Fruit fly (Drosophila melanogaster) whole organism, embryonic: ENCODE measurements around the gene nesd.

Experiments
- ATbp ChIP-seq: fragments of 200-800 bp; sonication (Bioruptor generic); optimal IDR thresholded peaks from 2 replicates; lab custom pipeline; 2017; ENCODE audit warnings: missing biosample characterization, mild to moderate bottlenecking, missing genetic modification characterization, missing genetic modification reagents
- Antp ChIP-seq: fragments of 200-800 bp; sonication (Bioruptor generic); optimal IDR thresholded peaks from 3 replicates; lab custom pipeline; 2016; ENCODE audit warnings: missing biosample characterization, missing genetic modification characterization
- Asciz ChIP-seq: fragments of 200-800 bp; sonication (Bioruptor generic); optimal IDR thresholded peaks from 2 replicates; lab custom pipeline; 2017; ENCODE audit warnings: missing biosample characterization, mild to moderate bottlenecking, missing genetic modification characterization, missing genetic modification reagents
- B-H2 ChIP-seq: fragments of 200-800 bp; sonication (Bioruptor generic); optimal IDR thresholded peaks from 2 replicates; lab custom pipeline; 2018; ENCODE audit warnings: missing biosample characterization, mild to moderate bottlenecking, missing genetic modification characterization
- CG10321 ChIP-seq: fragments of 200-800 bp; sonication (Bioruptor generic); IDR thresholded peaks from 2 replicates; pipeline ENCODE4 v1.3.6; 2022; ENCODE audit warnings: missing biosample characterization, missing genetic modification characterization
- CG10366 ChIP-seq: fragments of 200-800 bp; sonication (Bioruptor generic); IDR thresholded peaks from 2 replicates; pipeline ENCODE4 v1.3.6; 2022; ENCODE audit warnings: missing biosample characterization, missing genetic modification characterization
- CG16779 ChIP-seq: fragments of 200-800 bp; sonication (Bioruptor generic); IDR thresholded peaks from 2 replicates; pipeline ENCODE4 v1.3.6; 2022; ENCODE audit warnings: missing biosample characterization, missing genetic modification characterization
- CG17612 ChIP-seq: fragments of 200-800 bp; sonication (Bioruptor generic); IDR thresholded peaks from 2 replicates; pipeline ENCODE4 v1.3.6; 2022; ENCODE audit warnings: missing biosample characterization, missing genetic modification characterization
- CG18011 ChIP-seq: fragments of 200-800 bp; sonication (Bioruptor generic); optimal IDR thresholded peaks from 2 replicates; lab custom pipeline; 2017; ENCODE audit warnings: missing biosample characterization, missing genetic modification characterization, mild to moderate bottlenecking, moderate library complexity, missing genotype
- CG2712 ChIP-seq: fragments of 200-800 bp; optimal IDR thresholded peaks from 3 replicates; lab custom pipeline; 2019; ENCODE audit warnings: missing biosample characterization, mild to moderate bottlenecking, missing genetic modification characterization, moderate library complexity
- CG32532 ChIP-seq: fragments of 200-800 bp; sonication (Bioruptor generic); IDR thresholded peaks from 2 replicates; pipeline ENCODE4 v1.3.6; 2022; ENCODE audit warnings: missing biosample characterization, missing genetic modification characterization
- CG3281 ChIP-seq: fragments of 200-800 bp; sonication (Bioruptor generic); optimal IDR thresholded peaks from 3 replicates; lab custom pipeline; 2017; ENCODE audit warnings: missing biosample characterization, mild to moderate bottlenecking, missing genetic modification characterization
- CG34376 ChIP-seq: fragments of 200-800 bp; sonication (Bioruptor generic); optimal IDR thresholded peaks from 2 replicates; lab custom pipeline; 2018; ENCODE audit warnings: missing biosample characterization, mild to moderate bottlenecking, missing genetic modification characterization
- CG43689 ChIP-seq: fragments of 200-800 bp; sonication (Bioruptor generic); IDR thresholded peaks from 2 replicates; pipeline ENCODE4 v1.3.6; 2022; ENCODE audit warnings: missing biosample characterization, missing genetic modification characterization
- CG4424 ChIP-seq: fragments of 200-800 bp; sonication (Bioruptor generic); optimal IDR thresholded peaks from 3 replicates; lab custom pipeline; 2016; ENCODE audit warnings: missing biosample characterization, missing genetic modification characterization
- CG9609 ChIP-seq: fragments of 200-800 bp; sonication (Bioruptor generic); optimal IDR thresholded peaks from 3 replicates; lab custom pipeline; 2016; ENCODE audit warnings: missing biosample characterization, missing genetic modification characterization
- CG9727 ChIP-seq: fragments of 200-800 bp; sonication (Bioruptor generic); optimal IDR thresholded peaks from 3 replicates; lab custom pipeline; 2017; ENCODE audit warnings: missing biosample characterization, mild to moderate bottlenecking, missing genetic modification characterization
- Camta ChIP-seq: fragments of 200-800 bp; sonication (Bioruptor generic); optimal IDR thresholded peaks from 2 replicates; lab custom pipeline; 2016; ENCODE audit warnings: missing biosample characterization, missing genetic modification characterization
- Dip2 ChIP-seq: fragments of 200-800 bp; sonication (Bioruptor generic); IDR thresholded peaks from 2 replicates; pipeline ENCODE4 v1.3.6; 2022; ENCODE audit warnings: missing biosample characterization, missing genetic modification characterization
- Ets65A ChIP-seq: fragments of 200-800 bp; sonication (Bioruptor generic); peaks from one replicate; lab custom pipeline; 2016; ENCODE audit warnings: missing biosample characterization, missing genetic modification characterization
- Gsc ChIP-seq: fragments of 200-800 bp; sonication (Bioruptor generic); IDR thresholded peaks from 2 replicates; pipeline ENCODE4 v1.3.6; 2022; ENCODE audit warnings: missing biosample characterization, missing genetic modification characterization
- HLH54F ChIP-seq: fragments of 200-800 bp; sonication (Bioruptor generic); optimal IDR thresholded peaks from 3 replicates; lab custom pipeline; 2016; ENCODE audit warnings: missing biosample characterization, missing genetic modification characterization
- Myb ChIP-seq: fragments of 200-800 bp; sonication (Bioruptor generic); optimal IDR thresholded peaks from 2 replicates; lab custom pipeline; 2016; ENCODE audit warnings: missing biosample characterization, missing genetic modification characterization
- Oli ChIP-seq: fragments of 200-800 bp; sonication (Bioruptor generic); optimal IDR thresholded peaks from 2 replicates; lab custom pipeline; 2018; ENCODE audit warnings: missing biosample characterization, mild to moderate bottlenecking, missing genetic modification characterization, moderate library complexity
- Xbp1 ChIP-seq: fragments of 200-800 bp; sonication (Bioruptor generic); optimal IDR thresholded peaks from 3 replicates; lab custom pipeline; 2016; ENCODE audit warnings: missing biosample characterization, mild to moderate bottlenecking, missing genetic modification characterization
- ac ChIP-seq: fragments of 200-800 bp; sonication (Bioruptor generic); optimal IDR thresholded peaks from 3 replicates; lab custom pipeline; 2017; ENCODE audit warnings: missing biosample characterization, mild to moderate bottlenecking, missing genetic modification characterization
- bigmax ChIP-seq: fragments of 200-800 bp; sonication (Bioruptor generic); optimal IDR thresholded peaks from 2 replicates; lab custom pipeline; 2018; ENCODE audit warnings: missing biosample characterization, mild to moderate bottlenecking, missing genetic modification characterization
- br ChIP-seq: fragments of >200 bp; optimal IDR thresholded peaks from 2 replicates; lab custom pipeline; 2017
- cg ChIP-seq: fragments of 200-800 bp; sonication (Bioruptor generic); optimal IDR thresholded peaks from 3 replicates; lab custom pipeline; 2019; ENCODE audit warnings: missing biosample characterization, mild to moderate bottlenecking, missing genetic modification characterization, moderate library complexity
- croc ChIP-seq: fragments of 200-800 bp; sonication (Bioruptor generic); conservative IDR thresholded peaks from 3 replicates; pipeline ENCODE4 v1.3.6; 2022; ENCODE audit warnings: missing biosample characterization, missing genetic modification characterization
- ewg ChIP-seq: fragments of 200-800 bp; sonication (Bioruptor generic); optimal IDR thresholded peaks from 3 replicates; lab custom pipeline; 2017; ENCODE audit warnings: mild to moderate bottlenecking, missing biosample characterization, missing genetic modification reagents, missing genetic modification characterization
- ham ChIP-seq: fragments of 200-800 bp; sonication (Bioruptor generic); IDR thresholded peaks from 2 replicates; pipeline ENCODE4 v1.3.6; 2022; ENCODE audit warnings: missing biosample characterization, missing genetic modification characterization
- her ChIP-seq: fragments of 200-800 bp; sonication (Bioruptor generic); optimal IDR thresholded peaks from 2 replicates; lab custom pipeline; 2016; ENCODE audit warnings: missing biosample characterization, missing genetic modification characterization
- lola ChIP-seq, 3 experiments: fragments of >200 bp in 2 of 3; fragments of 200-800 bp in 1 of 3; sonication (Bioruptor generic) in 1 of 3; optimal IDR thresholded peaks; 2 replicates each; lab custom pipeline; 2017 to 2019; ENCODE audit warnings: missing biosample characterization in 3 of 3, missing genetic modification characterization in 3 of 3, mild to moderate bottlenecking in 1 of 3, moderate library complexity in 1 of 3
- lov ChIP-seq, 2 experiments: fragments of 200-800 bp in 1 of 2; fragments of >200 bp in 1 of 2; sonication (Bioruptor generic) in 1 of 2; IDR thresholded peaks in 1 of 2; optimal IDR thresholded peaks in 1 of 2; 2 replicates in 1 of 2; 3 replicates in 1 of 2; pipeline versions ENCODE4 v1.3.6 to Lab custom; 2017 to 2022; ENCODE audit warnings: missing biosample characterization in 1 of 2, missing genetic modification characterization in 1 of 2
- nau ChIP-seq: fragments of 200-800 bp; sonication (Bioruptor generic); optimal IDR thresholded peaks from 3 replicates; lab custom pipeline; 2017; ENCODE audit warnings: missing biosample characterization, mild to moderate bottlenecking, missing genetic modification characterization, missing genetic modification reagents
- org-1 ChIP-seq: fragments of 200-800 bp; sonication (Bioruptor generic); optimal IDR thresholded peaks from 2 replicates; lab custom pipeline; 2017; ENCODE audit warnings: missing biosample characterization, missing genetic modification characterization
- phol ChIP-seq: fragments of 200-800 bp; sonication (Bioruptor generic); optimal IDR thresholded peaks from 3 replicates; lab custom pipeline; 2018; ENCODE audit warnings: missing biosample characterization, mild to moderate bottlenecking, missing genetic modification characterization, moderate library complexity
- pnt ChIP-seq: fragments of 200-800 bp; sonication (Bioruptor generic); optimal IDR thresholded peaks from 3 replicates; lab custom pipeline; 2016; ENCODE audit warnings: missing biosample characterization, missing genetic modification characterization
- prd ChIP-seq, 3 experiments: fragments of >200 bp in 2 of 3; fragments of 200-800 bp in 1 of 3; sonication (Bioruptor generic) in 1 of 3; optimal IDR thresholded peaks in 2 of 3; IDR thresholded peaks in 1 of 3; 2 replicates in 2 of 3; 3 replicates in 1 of 3; pipeline versions ENCODE4 v1.3.6 to Lab custom; 2017 to 2022; ENCODE audit warnings: missing biosample characterization in 1 of 3, missing genetic modification characterization in 1 of 3
- ranshi ChIP-seq: fragments of 200-800 bp; sonication (Bioruptor generic); IDR thresholded peaks from 2 replicates; pipeline ENCODE4 v1.3.6; 2022; ENCODE audit warnings: missing biosample characterization, missing genetic modification characterization
- row ChIP-seq: fragments of 200-800 bp; sonication (Bioruptor generic); IDR thresholded peaks from 3 replicates; pipeline ENCODE4 v1.3.6; 2022; ENCODE audit warnings: missing biosample characterization, missing genetic modification characterization
- sd ChIP-seq: fragments of 200-800 bp; sonication (Bioruptor generic); optimal IDR thresholded peaks from 3 replicates; lab custom pipeline; 2018; ENCODE audit warnings: missing biosample characterization, mild to moderate bottlenecking, missing genetic modification characterization, moderate library complexity
- sens-2 ChIP-seq: fragments of 200-800 bp; sonication (Bioruptor generic); IDR thresholded peaks from 2 replicates; pipeline ENCODE4 v1.3.6; 2022; ENCODE audit warnings: missing biosample characterization, missing genetic modification characterization
- seq ChIP-seq: fragments of 200-800 bp; sonication (Bioruptor generic); IDR thresholded peaks from 2 replicates; pipeline ENCODE4 v1.3.6; 2022; ENCODE audit warnings: missing biosample characterization, missing genetic modification characterization
- sna ChIP-seq: fragments of 200-800 bp; sonication (Bioruptor generic); IDR thresholded peaks from 2 replicates; pipeline ENCODE4 v1.3.6; 2022; ENCODE audit warnings: missing biosample characterization, missing genetic modification characterization; ENCODE audit not compliant: partially characterized antibody
- stwl ChIP-seq: fragments of 200-800 bp; sonication (Bioruptor generic); optimal IDR thresholded peaks from 3 replicates; lab custom pipeline; 2018; ENCODE audit warnings: missing biosample characterization, mild to moderate bottlenecking, missing genetic modification characterization, moderate library complexity
- vnd ChIP-seq: fragments of 200-800 bp; sonication (Bioruptor generic); IDR thresholded peaks from 3 replicates; pipeline ENCODE4 v1.3.6; 2022; ENCODE audit warnings: missing biosample characterization, missing genetic modification characterization; ENCODE audit not compliant: partially characterized antibody

nesd gene

dm6 chr2L:20057391-20057790 lies 36.4 kb upstream of the nesd start:
- TF ChIP-seq cg (GFP tag; lab: Kevin White, UChicago) (peak; percentile 13), CG4424 (GFP tag; lab: Kevin White, UChicago) (peak; percentile 7), vnd (GFP tag; lab: Robert Waterston, UW) (no peak), br (lab: Kevin White, UChicago) (no peak), Dip2 (GFP tag; lab: Robert Waterston, UW) (no peak), CG16779 (no peak), row (GFP tag; lab: Robert Waterston, UW) (peak; percentile 5; the same call in 1 of the 3 replicates), Ets65A (GFP tag; lab: Kevin White, UChicago) (peak; percentile 42)
- TF ChIP-seq, all 482 proteins: peak for 4

- no peak for TF ChIP-seq bigmax (GFP tag; lab: Kevin White, UChicago)
- peak; percentile 60 for TF ChIP-seq CG2712 (tag; lab: Kevin White, UChicago)
- peak; percentile 57 for TF ChIP-seq pnt
- peak; percentile 63 for TF ChIP-seq Xbp1
- no peak for TF ChIP-seq seq (GFP tag; lab: Robert Waterston, UW)
- TF ChIP-seq org-1 (GFP tag; lab: Kevin White, UChicago) = no peak
- no peak for TF ChIP-seq Gsc (GFP tag; lab: Robert Waterston, UW)
- TF ChIP-seq nau = no peak
- TF ChIP-seq ATbp (GFP tag; lab: Kevin White, UChicago) = no peak
- TF ChIP-seq CG3281 (GFP tag; lab: Kevin White, UChicago) = peak; percentile 14
- TF ChIP-seq lov (optimal IDR thresholded peaks at IDR 0.05; lab: Kevin White, UChicago) = no peak
- TF ChIP-seq lov (GFP tag; IDR thresholded peaks at IDR 0.05; lab: Robert Waterston, UW) = no peak
- TF ChIP-seq CG10366 = no peak
- peak; percentile 24 for TF ChIP-seq stwl (tag; lab: Kevin White, UChicago)
- TF ChIP-seq HLH54F (GFP tag; lab: Kevin White, UChicago) = peak; percentile 63
- peak; percentile 55 for TF ChIP-seq Camta (GFP tag; lab: Kevin White, UChicago)
- TF ChIP-seq Oli (tag; lab: Kevin White, UChicago) = peak; percentile 46
- TF ChIP-seq phol (tag; lab: Kevin White, UChicago) = peak; percentile 81
- no peak for TF ChIP-seq ranshi
- TF ChIP-seq sens-2 (GFP tag; lab: Robert Waterston, UW) = no peak
- peak; percentile 69 for TF ChIP-seq CG9727 (GFP tag; lab: Kevin White, UChicago)
- TF ChIP-seq Antp (GFP tag; lab: Kevin White, UChicago) = peak; percentile 44
- no peak for TF ChIP-seq ac (GFP tag; lab: Kevin White, UChicago)
- TF ChIP-seq sd (tag; lab: Kevin White, UChicago) = peak; percentile 80
- no peak for TF ChIP-seq CG34376
- TF ChIP-seq CG9609 (GFP tag; lab: Kevin White, UChicago) = peak; percentile 30
- TF ChIP-seq her (GFP tag; lab: Kevin White, UChicago) = no peak
- TF ChIP-seq ewg (GFP tag; lab: Kevin White, UChicago) = peak; percentile 53
- TF ChIP-seq sna = no peak
- TF ChIP-seq CG32532 (GFP tag; lab: Robert Waterston, UW) = peak; percentile 33; the same call in 1 of the 2 replicates
- no peak for TF ChIP-seq B-H2 (GFP tag; lab: Kevin White, UChicago)
- no peak for TF ChIP-seq CG17612 (GFP tag; lab: Robert Waterston, UW)
- peak; percentile 15 for TF ChIP-seq CG18011 (GFP tag; lab: Kevin White, UChicago)
- TF ChIP-seq Asciz (GFP tag; lab: Kevin White, UChicago) = no peak
- no peak for TF ChIP-seq CG43689 (GFP tag; lab: Robert Waterston, UW)
- TF ChIP-seq lola (GFP tag; optimal IDR thresholded peaks at IDR 0.05; lab: Kevin White, UChicago) = peak in 1 of 3 experiments; percentile 59
- no peak for TF ChIP-seq ham (GFP tag; lab: Robert Waterston, UW)
- peak; percentile 94 for TF ChIP-seq Myb (GFP tag; lab: Kevin White, UChicago)
- no peak for TF ChIP-seq CG10321 (GFP tag; lab: Robert Waterston, UW)
- TF ChIP-seq prd (optimal IDR thresholded peaks at IDR 0.05; lab: Kevin White, UChicago) = no peak
- TF ChIP-seq prd (GFP tag; IDR thresholded peaks at IDR 0.05; lab: Robert Waterston, UW) = peak; percentile 57; the same call in 2 of the 3 replicates
- TF ChIP-seq croc (GFP tag; lab: Robert Waterston, UW) = peak; percentile 28; the same call in 2 of the 3 replicates
Observed at dm6 chr2L:20061018-20061657, 32.6 kb upstream of the nesd start, which contains the start of the genes barr and lok. Gene barr, minus strand, starts transcription at chr2L:20061370. Gene lok, plus strand, starts transcription at chr2L:20061422.
